Worm (Caenorhabditis elegans): ENCODE data around the gene nhl-1.
A peak's percentile ranks its signal among the peaks of the same experiment; 100 is the strongest.

The nhl-1 gene

DNA sequence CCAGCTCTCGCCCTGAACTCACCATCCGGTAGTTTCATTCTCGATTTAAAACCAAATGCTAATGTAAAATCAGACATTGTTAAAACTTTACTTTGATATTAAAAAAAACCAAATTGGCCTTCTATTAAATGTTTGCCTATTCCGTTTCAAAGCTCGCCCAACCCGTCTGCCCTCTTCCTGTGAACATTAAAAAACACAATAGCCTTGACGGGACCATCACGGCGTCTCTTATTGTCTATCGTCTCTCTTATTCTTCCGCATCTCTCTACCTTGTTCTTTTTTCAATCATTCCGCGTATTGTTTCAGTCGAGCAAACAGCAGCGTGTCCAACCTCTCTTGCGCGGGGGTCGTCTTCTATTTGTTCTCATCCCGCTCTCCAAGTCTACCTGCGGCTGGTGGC lies 39.1 kb downstream of the nhl-1 start, which contains the start of gene ZK512.1:
Gene ZK512.1 (plus strand): TSS at position 301 of the 400 bp plus-strand sequence.
- no peak for TF ChIP-seq nfya-1 (tag; optimal IDR thresholded peaks at IDR 0.05; ENCODE audit: insufficient read depth)
- TF ChIP-seq ama-1 (optimal IDR thresholded peaks at IDR 0.05) = no peak
- TF ChIP-seq fkh-10 (GFP tag; optimal IDR thresholded peaks at IDR 0.05) = no peak
- no peak for TF ChIP-seq nhr-67 (tag; optimal IDR thresholded peaks at IDR 0.05)
- TF ChIP-seq mdl-1 (tag; optimal IDR thresholded peaks at IDR 0.05) = no peak
- TF ChIP-seq nhr-77 (tag; optimal IDR thresholded peaks at IDR 0.05) = no peak
- no peak for TF ChIP-seq nhr-25 (tag; optimal IDR thresholded peaks at IDR 0.05)
- no peak for TF ChIP-seq elt-2 (tag; optimal IDR thresholded peaks at IDR 0.05)
- TF ChIP-seq jun-1 (tag; optimal IDR thresholded peaks at IDR 0.05) = no peak
- no peak for TF ChIP-seq nhr-76 (tag; optimal IDR thresholded peaks at IDR 0.05)
- no peak for TF ChIP-seq lin-39 (tag; optimal IDR thresholded peaks at IDR 0.05)
- TF ChIP-seq pha-4 (tag; optimal IDR thresholded peaks at IDR 0.05) = no peak
- TF ChIP-seq nhr-23 (tag; optimal IDR thresholded peaks at IDR 0.05) = no peak
- no peak for TF ChIP-seq daf-12 (tag; optimal IDR thresholded peaks at IDR 0.05)
- TF ChIP-seq ZK546.5 (tag; optimal IDR thresholded peaks at IDR 0.05) = no peak
- TF ChIP-seq fkh-2 (tag; optimal IDR thresholded peaks at IDR 0.05) = no peak
- TF ChIP-seq lsy-12 (tag; optimal IDR thresholded peaks at IDR 0.05) = no peak

DNA sequence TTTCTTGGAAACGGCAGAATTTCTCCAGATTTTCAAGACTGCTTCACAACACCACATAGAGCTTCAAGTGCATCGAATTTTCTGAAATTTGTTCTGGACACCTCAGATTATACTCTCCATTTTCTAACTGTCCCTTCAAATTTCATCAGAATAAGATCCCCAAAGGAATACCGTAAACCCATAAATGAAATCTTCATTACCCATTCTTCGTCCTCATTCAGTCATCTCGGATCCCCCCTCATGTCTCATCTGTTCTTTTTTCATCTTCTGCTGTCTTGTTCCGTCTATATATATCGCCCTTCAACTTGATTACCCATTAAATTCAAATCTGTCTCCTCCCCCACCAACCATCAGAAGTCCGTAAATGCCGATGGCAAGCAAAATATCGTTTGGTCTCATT lies 39.6 kb downstream of the nhl-1 start:
- no peak for TF ChIP-seq ama-1 (optimal IDR thresholded peaks at IDR 0.05)
- TF ChIP-seq hmg-11 (tag; optimal IDR thresholded peaks at IDR 0.05) = no peak
- no peak for TF ChIP-seq nhr-76 (tag; optimal IDR thresholded peaks at IDR 0.05)
- TF ChIP-seq fkh-2 (tag; optimal IDR thresholded peaks at IDR 0.05) = no peak
- no peak for TF ChIP-seq nhr-237 (tag; optimal IDR thresholded peaks at IDR 0.05)
- TF ChIP-seq nhr-25 (tag; optimal IDR thresholded peaks at IDR 0.05) = no peak
- TF ChIP-seq lsy-12 (tag; optimal IDR thresholded peaks at IDR 0.05) = no peak
- no peak for TF ChIP-seq elt-3 (tag; optimal IDR thresholded peaks at IDR 0.05)
- TF ChIP-seq R02D3.7 (tag; optimal IDR thresholded peaks at IDR 0.05) = no peak
- no peak for TF ChIP-seq nhr-67 (tag; optimal IDR thresholded peaks at IDR 0.05)
- TF ChIP-seq egl-27 (tag; optimal IDR thresholded peaks at IDR 0.05) = no peak
- no peak for TF ChIP-seq mdl-1 (tag; optimal IDR thresholded peaks at IDR 0.05)
- TF ChIP-seq nhr-28 (tag; optimal IDR thresholded peaks at IDR 0.05) = no peak
- TF ChIP-seq unc-39 (tag; optimal IDR thresholded peaks at IDR 0.05) = no peak
- TF ChIP-seq snpc-4 (tag; optimal IDR thresholded peaks at IDR 0.05) = no peak
- no peak for TF ChIP-seq ztf-11 (tag; optimal IDR thresholded peaks at IDR 0.05)
- no peak for TF ChIP-seq elt-1 (tag; optimal IDR thresholded peaks at IDR 0.05)
- no peak for TF ChIP-seq zag-1 (tag; optimal IDR thresholded peaks at IDR 0.05)

DNA sequence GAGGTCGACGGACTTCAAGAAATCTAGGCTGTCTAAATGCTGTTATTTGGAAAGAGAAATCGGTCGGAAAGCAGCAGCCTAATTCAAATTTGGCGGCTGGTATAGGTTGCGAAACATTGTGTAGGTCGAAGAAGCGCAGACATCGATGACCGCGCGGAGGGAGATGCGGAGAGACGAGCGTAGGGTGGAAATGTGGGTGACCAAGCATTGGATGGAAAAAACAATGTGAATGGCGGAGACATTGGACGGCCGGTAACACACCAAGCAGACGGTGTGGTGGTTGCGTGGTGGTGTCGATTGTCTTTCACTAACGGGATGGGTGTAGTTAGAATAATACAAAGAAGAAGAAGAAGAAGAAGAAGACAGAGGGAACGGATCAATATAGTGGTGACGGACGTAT lies 41.2 kb downstream of the nhl-1 start:
- TF ChIP-seq pqm-1 (tag; optimal IDR thresholded peaks at IDR 0.05) (no peak), nhr-25 (tag; optimal IDR thresholded peaks at IDR 0.05) (peak; percentile 17), nhr-67 (tag; optimal IDR thresholded peaks at IDR 0.05) (no peak)

ce11 chrIII:9110270-9110669 lies 43.4 kb downstream of the nhl-1 start:
- TF ChIP-seq egl-27 (tag; optimal IDR thresholded peaks at IDR 0.05) (no peak), elt-2 (tag; optimal IDR thresholded peaks at IDR 0.05) (peak; percentile 46), mml-1 (tag; optimal IDR thresholded peaks at IDR 0.05) (no peak), nhr-25 (tag; optimal IDR thresholded peaks at IDR 0.05) (peak; percentile 17)

ce11 chrIII:9109726-9110125 lies 44.0 kb downstream of the nhl-1 start:
- TF ChIP-seq nhr-25 (tag; optimal IDR thresholded peaks at IDR 0.05) (no peak), ztf-4 (tag; optimal IDR thresholded peaks at IDR 0.05) (no peak), hmg-11 (tag; optimal IDR thresholded peaks at IDR 0.05) (no peak), unc-39 (tag; optimal IDR thresholded peaks at IDR 0.05) (no peak), ama-1 (optimal IDR thresholded peaks at IDR 0.05) (no peak), nhr-12 (tag; optimal IDR thresholded peaks at IDR 0.05) (no peak), pqm-1 (tag; optimal IDR thresholded peaks at IDR 0.05) (no peak), fkh-2 (tag; optimal IDR thresholded peaks at IDR 0.05) (no peak), daf-12 (tag; optimal IDR thresholded peaks at IDR 0.05) (no peak), nhr-76 (tag; optimal IDR thresholded peaks at IDR 0.05) (no peak), egl-5 (tag; optimal IDR thresholded peaks at IDR 0.05) (no peak), nhr-11 (tag; optimal IDR thresholded peaks at IDR 0.05) (no peak), lsy-12 (tag; optimal IDR thresholded peaks at IDR 0.05) (no peak), fkh-10 (GFP tag; optimal IDR thresholded peaks at IDR 0.05) (no peak)

Measured in whole organism, L3 larva.